Worm (Caenorhabditis elegans): ENCODE results near the gene C06E1.9.
A peak's percentile ranks its signal among the peaks of the same experiment; 100 is the strongest.

The C06E1.9 gene

ce11 chrIII:8639188-8639795 lies 29.7 kb upstream of the C06E1.9 start, which contains the start of gene fip-1:
TSS of gene fip-1 (plus strand) at chrIII:8639745.
- no peak for TF ChIP-seq gmeb-2 (tag; optimal IDR thresholded peaks at IDR 0.05)
- no peak for TF ChIP-seq lim-6 (tag; optimal IDR thresholded peaks at IDR 0.05)
- TF ChIP-seq dve-1 (tag; optimal IDR thresholded peaks at IDR 0.05): no peak
- TF ChIP-seq ceh-18 (tag; optimal IDR thresholded peaks at IDR 0.05): no peak
- no peak for TF ChIP-seq K09A11.1 (tag; optimal IDR thresholded peaks at IDR 0.05; ENCODE audit: insufficient read depth)
- TF ChIP-seq elt-2 (tag; optimal IDR thresholded peaks at IDR 0.05): no peak
- no peak for TF ChIP-seq hlh-30 (tag; optimal IDR thresholded peaks at IDR 0.05; ENCODE audit: insufficient read depth)

- TF ChIP-seq C38D4.7 (GFP tag; optimal IDR thresholded peaks at IDR 0.05): no peak
- no peak for TF ChIP-seq dve-1 (tag; optimal IDR thresholded peaks at IDR 0.05)
- TF ChIP-seq ceh-34 (tag; optimal IDR thresholded peaks at IDR 0.05): no peak
- TF ChIP-seq hlh-13 (GFP tag; optimal IDR thresholded peaks at IDR 0.05): no peak
- TF ChIP-seq ceh-9 (tag; optimal IDR thresholded peaks at IDR 0.05): no peak
- no peak for TF ChIP-seq tbx-7 (tag; optimal IDR thresholded peaks at IDR 0.05)
- TF ChIP-seq T23F11.4 (GFP tag; optimal IDR thresholded peaks at IDR 0.05): no peak
- TF ChIP-seq sox-2 (GFP tag; IDR thresholded peaks at IDR 0.05): no peak
- TF ChIP-seq npax-4 (tag; optimal IDR thresholded peaks at IDR 0.05): no peak
- TF ChIP-seq pha-4 (tag; optimal IDR thresholded peaks at IDR 0.05): no peak
- TF ChIP-seq ama-1 (optimal IDR thresholded peaks at IDR 0.05): no peak
- no peak for TF ChIP-seq ceh-30 (tag; optimal IDR thresholded peaks at IDR 0.05)
- TF ChIP-seq elt-4 (tag; optimal IDR thresholded peaks at IDR 0.05): no peak
- no peak for TF ChIP-seq ztf-16 (tag; optimal IDR thresholded peaks at IDR 0.05)
These were observed 27.2 kb upstream of the C06E1.9 start for ce11 chrIII:8636803-8637202.

- peak; percentile 6 for TF ChIP-seq unc-42 (tag; optimal IDR thresholded peaks at IDR 0.05)
- no peak for TF ChIP-seq tbx-2 (tag; optimal IDR thresholded peaks at IDR 0.05)
These were observed 21.2 kb upstream of the C06E1.9 start, which contains the start of gene dnj-10 for ce11 chrIII:8630833-8631232. TSS of gene dnj-10 (plus strand) at chrIII:8631165.

DNA sequence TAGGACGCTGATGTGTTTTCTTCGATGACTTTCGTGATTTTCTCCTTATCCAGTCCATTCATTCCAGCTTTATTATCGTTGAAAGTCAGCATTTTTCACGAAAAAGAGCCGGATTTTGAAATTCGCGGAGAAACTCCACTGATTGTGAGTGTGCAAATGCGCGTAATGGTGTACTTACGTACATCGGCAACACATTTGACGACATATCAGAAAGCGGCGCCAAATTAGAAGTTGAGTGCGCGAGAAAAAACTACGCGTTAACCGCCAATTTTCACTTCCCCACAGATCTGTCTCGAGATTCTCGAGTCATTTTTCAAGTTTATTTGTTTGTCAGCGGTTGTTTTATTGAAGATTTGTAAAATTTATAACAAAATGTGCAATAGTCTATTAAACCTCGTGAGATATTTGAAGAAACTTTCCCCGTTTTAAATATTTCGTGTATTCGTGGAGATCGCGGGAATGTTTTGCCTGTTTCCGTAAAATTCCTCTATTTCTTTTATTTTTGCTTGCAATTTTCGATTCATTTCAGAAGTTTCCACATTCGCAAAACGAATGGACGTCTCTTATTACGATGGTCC lies 18.9 kb upstream of the C06E1.9 start, which contains the start of the genes polk-1 and gpr-1:
Gene polk-1, minus strand, starts transcription at position 186 of the 578 bp plus-strand sequence.
Gene gpr-1, plus strand, starts transcription at position 528 of the 578 bp plus-strand sequence.
- TF ChIP-seq hlh-6 (tag; optimal IDR thresholded peaks at IDR 0.05): no peak
- no peak for TF ChIP-seq ceh-48 (tag; optimal IDR thresholded peaks at IDR 0.05)
- TF ChIP-seq mec-3 (tag; optimal IDR thresholded peaks at IDR 0.05; ENCODE audit: borderline replicate concordance): no peak
- TF ChIP-seq ama-1 (optimal IDR thresholded peaks at IDR 0.05): no peak
- no peak for TF ChIP-seq odd-2 (tag; optimal IDR thresholded peaks at IDR 0.05)
- TF ChIP-seq pag-3 (tag; optimal IDR thresholded peaks at IDR 0.05; ENCODE audit: borderline replicate concordance): no peak
- TF ChIP-seq ceh-6 (GFP tag; optimal IDR thresholded peaks at IDR 0.05): no peak
- TF ChIP-seq tbx-7 (tag; optimal IDR thresholded peaks at IDR 0.05): no peak
- no peak for TF ChIP-seq pha-2 (tag; optimal IDR thresholded peaks at IDR 0.05)
- no peak for TF ChIP-seq F13H6.1 (tag; optimal IDR thresholded peaks at IDR 0.05)
- TF ChIP-seq ceh-22 (tag; optimal IDR thresholded peaks at IDR 0.05): no peak
- TF ChIP-seq ceh-24 (tag; optimal IDR thresholded peaks at IDR 0.05): no peak
- TF ChIP-seq nhr-232 (tag; optimal IDR thresholded peaks at IDR 0.05): no peak
- TF ChIP-seq ets-4 (tag; optimal IDR thresholded peaks at IDR 0.05): no peak
- TF ChIP-seq ceh-31 (tag; optimal IDR thresholded peaks at IDR 0.05): no peak
- no peak for TF ChIP-seq rnt-1 (tag; optimal IDR thresholded peaks at IDR 0.05)
- TF ChIP-seq T23F11.4 (GFP tag; optimal IDR thresholded peaks at IDR 0.05): no peak

Data from whole organism, late embryonic.